Fruit fly (Drosophila melanogaster) whole organism, embryonic: ENCODE results near the gene Ufsp2.

Source experiments
- ATbp ChIP-seq: fragments of 200-800 bp; sonication (Bioruptor generic); optimal IDR thresholded peaks from 2 replicates; lab custom pipeline; 2017; ENCODE audit warnings: missing biosample characterization, mild to moderate bottlenecking, missing genetic modification characterization, missing genetic modification reagents
- CG10321 ChIP-seq: fragments of 200-800 bp; sonication (Bioruptor generic); IDR thresholded peaks from 2 replicates; pipeline ENCODE4 v1.3.6; 2022; ENCODE audit warnings: missing biosample characterization, missing genetic modification characterization
- CG10431 ChIP-seq: fragments of 200-800 bp; sonication (Bioruptor generic); optimal IDR thresholded peaks from 3 replicates; lab custom pipeline; 2018; ENCODE audit warnings: missing biosample characterization, mild to moderate bottlenecking, missing genetic modification characterization
- CG12104 ChIP-seq: fragments of 200-800 bp; sonication (Bioruptor generic); optimal IDR thresholded peaks from 3 replicates; lab custom pipeline; 2016; ENCODE audit warnings: missing biosample characterization, missing genetic modification characterization
- CG12299 ChIP-seq: fragments of 200-800 bp; sonication (Bioruptor generic); optimal IDR thresholded peaks from 2 replicates; lab custom pipeline; 2018; ENCODE audit warnings: missing biosample characterization, mild to moderate bottlenecking, missing genetic modification characterization
- CG13296 ChIP-seq: fragments of 200-800 bp; sonication (Bioruptor generic); optimal IDR thresholded peaks from 3 replicates; lab custom pipeline; 2018; ENCODE audit warnings: missing biosample characterization, mild to moderate bottlenecking, missing genetic modification characterization
- CG15479 ChIP-seq: fragments of 200-800 bp; sonication (Bioruptor generic); optimal IDR thresholded peaks from 3 replicates; lab custom pipeline; 2019; ENCODE audit warnings: missing biosample characterization, mild to moderate bottlenecking, missing genetic modification characterization, moderate library complexity
- CG32767 ChIP-seq: fragments of 200-800 bp; sonication (Bioruptor generic); IDR thresholded peaks from 2 replicates; pipeline ENCODE4 v1.3.6; 2022; ENCODE audit warnings: missing biosample characterization, missing genetic modification characterization
- CG34224 ChIP-seq: fragments of 200-800 bp; sonication (Bioruptor generic); IDR thresholded peaks from 3 replicates; pipeline ENCODE4 v1.3.6; 2022; ENCODE audit warnings: missing biosample characterization, missing genetic modification characterization; ENCODE audit not compliant: partially characterized antibody
- CG4282 ChIP-seq: fragments of 200-800 bp; sonication (Bioruptor generic); optimal IDR thresholded peaks from 2 replicates; lab custom pipeline; 2016; ENCODE audit warnings: missing biosample characterization, missing genetic modification characterization
- CG4328 ChIP-seq: fragments of 200-800 bp; sonication (Bioruptor generic); optimal IDR thresholded peaks from 3 replicates; lab custom pipeline; 2017; ENCODE audit warnings: missing biosample characterization, missing genetic modification reagents, missing genetic modification characterization
- CG4707 ChIP-seq: fragments of 200-800 bp; sonication (Bioruptor generic); optimal IDR thresholded peaks from 2 replicates; lab custom pipeline; 2018; ENCODE audit warnings: missing biosample characterization, mild to moderate bottlenecking, missing genetic modification characterization, moderate library complexity
- CG7271 ChIP-seq: fragments of 200-800 bp; sonication (Bioruptor generic); optimal IDR thresholded peaks from 2 replicates; lab custom pipeline; 2018; ENCODE audit warnings: missing biosample characterization, mild to moderate bottlenecking, missing genetic modification characterization, moderate library complexity
- CG8924 ChIP-seq: fragments of 200-800 bp; optimal IDR thresholded peaks from 3 replicates; lab custom pipeline; 2019; ENCODE audit warnings: missing biosample characterization, mild to moderate bottlenecking, missing genetic modification characterization, moderate library complexity
- CG9727 ChIP-seq: fragments of 200-800 bp; sonication (Bioruptor generic); optimal IDR thresholded peaks from 3 replicates; lab custom pipeline; 2017; ENCODE audit warnings: missing biosample characterization, mild to moderate bottlenecking, missing genetic modification characterization
- CG9932 ChIP-seq: fragments of 200-800 bp; sonication (Bioruptor generic); IDR thresholded peaks from 2 replicates; pipeline ENCODE4 v1.3.6; 2022; ENCODE audit warnings: missing biosample characterization, missing genetic modification characterization
- Dbx ChIP-seq: fragments of 200-800 bp; sonication (Bioruptor generic); IDR thresholded peaks from 3 replicates; pipeline ENCODE4 v1.3.6; 2022; ENCODE audit warnings: missing biosample characterization, missing genetic modification characterization
- Dp ChIP-seq: fragments of 200-800 bp; sonication (Bioruptor generic); optimal IDR thresholded peaks from 2 replicates; lab custom pipeline; 2018; ENCODE audit warnings: missing biosample characterization, mild to moderate bottlenecking, missing genetic modification characterization, moderate library complexity
- Ets97D ChIP-seq: fragments of 200-800 bp; sonication (Bioruptor generic); optimal IDR thresholded peaks from 3 replicates; lab custom pipeline; 2016; ENCODE audit warnings: missing biosample characterization, missing genetic modification characterization
- HmgD ChIP-seq: fragments of 200-800 bp; sonication (Bioruptor generic); optimal IDR thresholded peaks from 3 replicates; lab custom pipeline; 2016; ENCODE audit warnings: missing biosample characterization, missing genetic modification characterization
- Hmr ChIP-seq: fragments of 200-800 bp; sonication (Bioruptor generic); optimal IDR thresholded peaks from 3 replicates; lab custom pipeline; 2017; ENCODE audit warnings: mild to moderate bottlenecking, missing biosample characterization, missing genetic modification reagents, missing genetic modification characterization
- Hr3 ChIP-seq: fragments of 200-800 bp; sonication (Bioruptor generic); optimal IDR thresholded peaks from 3 replicates; lab custom pipeline; 2016; ENCODE audit warnings: missing biosample characterization, missing genetic modification characterization
- Hr39 ChIP-seq: fragments of >200 bp; optimal IDR thresholded peaks from 2 replicates; lab custom pipeline; 2017
- Kr ChIP-seq: fragments of 200-800 bp; sonication (Bioruptor generic); optimal IDR thresholded peaks from 2 replicates; lab custom pipeline; 2017; ENCODE audit warnings: missing biosample characterization, mild to moderate bottlenecking, missing genetic modification characterization
- Neu2 ChIP-seq: fragments of 200-800 bp; sonication (Bioruptor generic); optimal IDR thresholded peaks from 3 replicates; lab custom pipeline; 2016; ENCODE audit warnings: missing biosample characterization, missing genetic modification characterization, borderline replicate concordance
- Poxn ChIP-seq: fragments of 200-800 bp; sonication (Bioruptor generic); IDR thresholded peaks from 2 replicates; pipeline ENCODE4 v1.3.6; 2022; ENCODE audit warnings: missing biosample characterization, missing genetic modification characterization
- Sox100B ChIP-seq: fragments of 200-800 bp; sonication (Bioruptor generic); optimal IDR thresholded peaks from 3 replicates; lab custom pipeline; 2018; ENCODE audit warnings: missing biosample characterization, mild to moderate bottlenecking, missing genetic modification characterization
- dmrt99B ChIP-seq: fragments of 200-800 bp; sonication (Bioruptor generic); optimal IDR thresholded peaks from 2 replicates; lab custom pipeline; 2018; ENCODE audit warnings: missing biosample characterization, mild to moderate bottlenecking, missing genetic modification characterization, moderate library complexity
- ems ChIP-seq: fragments of 200-800 bp; sonication (Bioruptor generic); optimal IDR thresholded peaks from 3 replicates; lab custom pipeline; 2016; ENCODE audit warnings: missing biosample characterization, missing genetic modification characterization
- esg ChIP-seq: fragments of 200-800 bp; sonication (Bioruptor generic); conservative IDR thresholded peaks from 2 replicates; pipeline ENCODE4 v1.3.6; 2022; ENCODE audit warnings: missing biosample characterization, missing genetic modification characterization
- exex ChIP-seq: fragments of 200-800 bp; sonication (Bioruptor generic); optimal IDR thresholded peaks from 4 replicates; lab custom pipeline; 2018; ENCODE audit warnings: missing biosample characterization, mild to moderate bottlenecking, missing genetic modification characterization, moderate library complexity
- eyg ChIP-seq: fragments of 200-800 bp; sonication (Bioruptor generic); optimal IDR thresholded peaks from 3 replicates; lab custom pipeline; 2016; ENCODE audit warnings: missing biosample characterization, missing genetic modification characterization
- fd3F ChIP-seq: fragments of 200-800 bp; sonication (Bioruptor generic); optimal IDR thresholded peaks from 2 replicates; lab custom pipeline; 2018; ENCODE audit warnings: missing biosample characterization, mild to moderate bottlenecking, missing genetic modification characterization, moderate library complexity
- fu2 ChIP-seq: fragments of 200-800 bp; sonication (Bioruptor generic); optimal IDR thresholded peaks from 2 replicates; lab custom pipeline; 2016; ENCODE audit warnings: missing biosample characterization, missing genetic modification characterization
- gce ChIP-seq: fragments of 200-800 bp; sonication (Bioruptor generic); IDR thresholded peaks from 3 replicates; pipeline ENCODE4 v1.3.6; 2022; ENCODE audit warnings: missing biosample characterization, missing genetic modification characterization
- gsb-n ChIP-seq: fragments of 200-800 bp; sonication (Bioruptor generic); optimal IDR thresholded peaks from 3 replicates; lab custom pipeline; 2018; ENCODE audit warnings: missing biosample characterization, mild to moderate bottlenecking, missing genetic modification characterization
- ham ChIP-seq: fragments of 200-800 bp; sonication (Bioruptor generic); IDR thresholded peaks from 2 replicates; pipeline ENCODE4 v1.3.6; 2022; ENCODE audit warnings: missing biosample characterization, missing genetic modification characterization
- hth ChIP-seq: fragments of >200 bp; optimal IDR thresholded peaks from 2 replicates; lab custom pipeline; 2017; ENCODE audit warnings: inconsistent platforms
- klu ChIP-seq: fragments of 200-800 bp; sonication (Bioruptor generic); IDR thresholded peaks from 2 replicates; pipeline ENCODE4 v1.3.6; 2022; ENCODE audit warnings: missing biosample characterization, missing genetic modification characterization
- org-1 ChIP-seq: fragments of 200-800 bp; sonication (Bioruptor generic); optimal IDR thresholded peaks from 2 replicates; lab custom pipeline; 2017; ENCODE audit warnings: missing biosample characterization, missing genetic modification characterization
- pan ChIP-seq, 4 experiments: fragments of >200 bp in 3 of 4; fragments of 200-800 bp in 1 of 4; sonication (Bioruptor generic) in 1 of 4; optimal IDR thresholded peaks in 3 of 4; IDR thresholded peaks in 1 of 4; 2 replicates each; pipeline versions ENCODE4 v1.3.6 to Lab custom; 2017 to 2022; ENCODE audit warnings: missing biosample characterization in 2 of 4, missing genetic modification characterization in 2 of 4, mixed read lengths in 1 of 4
- pnt ChIP-seq: fragments of 200-800 bp; sonication (Bioruptor generic); optimal IDR thresholded peaks from 3 replicates; lab custom pipeline; 2016; ENCODE audit warnings: missing biosample characterization, missing genetic modification characterization
- repo ChIP-seq: fragments of 200-800 bp; sonication (Bioruptor generic); optimal IDR thresholded peaks from 2 replicates; lab custom pipeline; 2016; ENCODE audit warnings: missing biosample characterization, missing genetic modification characterization
- row ChIP-seq: fragments of 200-800 bp; sonication (Bioruptor generic); IDR thresholded peaks from 3 replicates; pipeline ENCODE4 v1.3.6; 2022; ENCODE audit warnings: missing biosample characterization, missing genetic modification characterization
- slp2 ChIP-seq: fragments of 200-800 bp; sonication (Bioruptor generic); optimal IDR thresholded peaks from 2 replicates; lab custom pipeline; 2016; ENCODE audit warnings: missing biosample characterization, missing genetic modification characterization
- sqz ChIP-seq: fragments of 200-800 bp; sonication (Bioruptor generic); optimal IDR thresholded peaks from 3 replicates; lab custom pipeline; 2018; ENCODE audit warnings: missing biosample characterization, mild to moderate bottlenecking, missing genetic modification characterization
- tio ChIP-seq: fragments of 200-800 bp; sonication (Bioruptor generic); optimal IDR thresholded peaks from 2 replicates; lab custom pipeline; 2017; ENCODE audit warnings: missing biosample characterization, missing genetic modification characterization, inconsistent platforms
- wor ChIP-seq: fragments of 200-800 bp; sonication (Bioruptor generic); IDR thresholded peaks from 2 replicates; pipeline ENCODE4 v1.3.6; 2022; ENCODE audit warnings: missing biosample characterization, missing genetic modification characterization
- zfh1 ChIP-seq: fragments of 200-800 bp; sonication (Bioruptor generic); IDR thresholded peaks from 3 replicates; pipeline ENCODE4 v1.3.6; 2022; ENCODE audit warnings: missing biosample characterization, missing genetic modification characterization

Gene Ufsp2

DNA sequence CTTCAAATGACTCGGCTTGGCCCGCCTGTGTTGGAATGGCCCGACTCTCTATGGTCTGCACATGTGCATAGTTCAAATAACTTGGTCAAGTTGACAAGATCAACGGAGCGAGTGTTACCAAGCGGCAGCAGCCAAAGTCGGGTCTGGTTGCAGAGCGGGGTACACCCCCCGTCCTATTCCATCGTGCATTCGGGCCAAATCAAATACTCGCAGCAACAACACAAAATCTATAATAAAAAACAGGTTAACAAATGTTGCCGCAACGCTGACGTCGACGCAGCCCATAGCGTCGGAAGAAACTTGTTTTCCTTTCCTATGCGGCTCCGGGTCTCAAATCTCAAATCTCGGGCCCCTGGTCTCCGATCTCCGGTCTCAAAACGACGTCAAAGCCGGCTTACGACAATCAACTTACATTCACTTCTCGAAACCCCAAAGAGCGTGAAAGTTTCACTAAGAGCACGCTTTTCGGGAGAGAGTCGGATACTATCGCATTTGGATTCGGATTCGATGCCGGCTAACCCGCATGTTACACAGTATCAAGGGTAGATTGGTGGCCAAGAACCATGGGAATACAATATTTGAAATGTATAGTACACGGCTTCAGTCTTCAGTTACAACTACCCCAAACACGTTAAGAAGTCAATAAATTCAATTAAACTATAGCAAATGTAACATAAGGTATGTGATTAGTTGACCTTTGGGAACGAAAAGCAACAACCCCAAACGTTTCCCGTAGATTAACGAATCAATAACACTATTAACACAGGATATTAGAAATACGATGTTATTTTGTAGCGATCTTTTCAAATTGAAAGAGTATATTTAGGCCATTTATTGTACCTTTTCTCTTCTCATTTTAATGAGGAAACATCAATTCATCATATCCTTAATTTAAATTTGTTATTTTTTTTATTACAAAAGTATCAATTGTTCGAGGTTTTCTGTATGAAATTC, 41.8 kb upstream of the Ufsp2 start (continued):
- TF ChIP-seq hth (lab: Kevin White, UChicago) (no peak), CG12299 (tag; lab: Kevin White, UChicago) (no peak), CG8924 (peak; percentile 66), gsb-n (tag; lab: Kevin White, UChicago) (peak; percentile 34), klu (no peak), Neu2 (no peak), dmrt99B (tag; lab: Kevin White, UChicago) (peak; percentile 63), pnt (GFP tag; lab: Kevin White, UChicago) (peak; percentile 56), exex (peak; percentile 3), row (peak; percentile 91), Kr (no peak), CG10431 (GFP tag; lab: Kevin White, UChicago) (peak; percentile 15), eyg (no peak), CG10321 (GFP tag; lab: Robert Waterston, UW) (no peak), CG15479 (GFP tag; lab: Kevin White, UChicago) (no peak), wor (GFP tag; lab: Robert Waterston, UW) (peak; percentile 53; the same call in 1 of the 2 replicates), ATbp (GFP tag; lab: Kevin White, UChicago) (peak; percentile 52), CG4707 (GFP tag; lab: Kevin White, UChicago) (no peak), Dbx (GFP tag; lab: Robert Waterston, UW) (0 out of 3 replicates have a peak, but pooled peaks have one; percentile 16), repo (no peak), CG4282 (GFP tag; lab: Kevin White, UChicago) (no peak), slp2 (peak; percentile 41), CG12104 (peak; percentile 30), Dp (GFP tag; lab: Kevin White, UChicago) (no peak), Hr39 (lab: Kevin White, UChicago) (no peak), esg (GFP tag; lab: Robert Waterston, UW) (peak; percentile 20; the same call in 1 of the 2 replicates), CG9932 (GFP tag; lab: Robert Waterston, UW) (peak; percentile 66), Ets97D (GFP tag; lab: Kevin White, UChicago) (peak; percentile 0), Hr3 (GFP tag; lab: Kevin White, UChicago) (peak; percentile 65), CG13296 (no peak), Poxn (GFP tag; lab: Robert Waterston, UW) (no peak), Sox100B (GFP tag; lab: Kevin White, UChicago) (peak; percentile 78), pan (optimal IDR thresholded peaks at IDR 0.05; lab: Kevin White, UChicago) (peak in 1 of 2 experiments; percentile 82), pan (GFP tag; optimal IDR thresholded peaks at IDR 0.05 in 1 of 2, IDR thresholded peaks at IDR 0.05 in 1 of 2) (peak; percentile 21 to 71), HmgD (GFP tag; lab: Kevin White, UChicago) (no peak), CG7271 (no peak), zfh1 (0 out of 3 replicates have a peak, but pooled peaks have one; percentile 7), sqz (peak; percentile 69), gce (GFP tag; lab: Robert Waterston, UW) (no peak), CG32767 (GFP tag; lab: Robert Waterston, UW) (no peak), org-1 (GFP tag; lab: Kevin White, UChicago) (peak; percentile 65), ham (GFP tag; lab: Robert Waterston, UW) (no peak), tio (peak; percentile 82), CG9727 (peak; percentile 80), ems (peak; percentile 53), CG4328 (GFP tag; lab: Kevin White, UChicago) (peak; percentile 50), CG34224 (GFP tag; lab: Robert Waterston, UW) (peak; percentile 31; the same call in 1 of the 3 replicates), fd3F (peak; percentile 33), Hmr (GFP tag; lab: Kevin White, UChicago) (peak; percentile 79), fu2 (GFP tag; lab: Kevin White, UChicago) (peak; percentile 16)
